Worm (Caenorhabditis elegans): ENCODE data around the gene mig-38.

The mig-38 gene

ce11 chrIV:11566146-11566545 is 27.9 kb upstream of the mig-38 start, which contains the start of gene sec-24.1 (continued):
- TF ChIP-seq aly-2 (tag; optimal IDR thresholded peaks at IDR 0.05): no peak
- peak; percentile 57 to 68 for TF ChIP-seq mdl-1 (tag; optimal IDR thresholded peaks at IDR 0.05)
- no peak for TF ChIP-seq nhr-10 (tag; optimal IDR thresholded peaks at IDR 0.05)
- TF ChIP-seq blmp-1 (tag; optimal IDR thresholded peaks at IDR 0.05; ENCODE audit: insufficient read depth): peak; percentile 65
- TF ChIP-seq ceh-16 (tag; optimal IDR thresholded peaks at IDR 0.05): peak; percentile 85
- no peak for TF ChIP-seq zag-1 (tag; optimal IDR thresholded peaks at IDR 0.05)
- TF ChIP-seq lin-39 (tag; optimal IDR thresholded peaks at IDR 0.05): no peak
- no peak for TF ChIP-seq elt-3 (tag; optimal IDR thresholded peaks at IDR 0.05)
- TF ChIP-seq nhr-237 (tag; optimal IDR thresholded peaks at IDR 0.05): peak; percentile 63
- TF ChIP-seq ztf-4 (tag; optimal IDR thresholded peaks at IDR 0.05): peak; percentile 84
- peak; percentile 68 for TF ChIP-seq ceh-82 (tag; optimal IDR thresholded peaks at IDR 0.05)
- TF ChIP-seq nhr-23 (tag; optimal IDR thresholded peaks at IDR 0.05): no peak
- no peak for TF ChIP-seq nhr-77 (tag; optimal IDR thresholded peaks at IDR 0.05)
- peak; percentile 95 for TF ChIP-seq crh-2 (tag; optimal IDR thresholded peaks at IDR 0.05)

ce11 chrIV:11568249-11568940 is 25.6 kb upstream of the mig-38 start:
- TF ChIP-seq fos-1 (tag; optimal IDR thresholded peaks at IDR 0.05) (no peak), dmd-4 (tag; optimal IDR thresholded peaks at IDR 0.05) (no peak), F13H6.1 (tag; optimal IDR thresholded peaks at IDR 0.05) (no peak), lin-11 (tag; optimal IDR thresholded peaks at IDR 0.05) (no peak)

ce11 chrIV:11569795-11570194 is 24.2 kb upstream of the mig-38 start:
- TF ChIP-seq dmd-4 (tag; optimal IDR thresholded peaks at IDR 0.05) (no peak), gmeb-1 (tag; optimal IDR thresholded peaks at IDR 0.05) (no peak), ama-1 (optimal IDR thresholded peaks at IDR 0.05) (no peak), elt-3 (tag; optimal IDR thresholded peaks at IDR 0.05) (no peak), snpc-4 (tag; optimal IDR thresholded peaks at IDR 0.05) (no peak), sma-9 (GFP tag; optimal IDR thresholded peaks at IDR 0.05) (no peak), sma-9 (tag; optimal IDR thresholded peaks at IDR 0.05) (no peak), elt-1 (tag; optimal IDR thresholded peaks at IDR 0.05) (no peak), R02D3.7 (tag; optimal IDR thresholded peaks at IDR 0.05) (no peak), alr-1 (tag; optimal IDR thresholded peaks at IDR 0.05) (no peak)

- TF ChIP-seq F13H6.1 (tag; optimal IDR thresholded peaks at IDR 0.05): no peak
- no peak for TF ChIP-seq nhr-10 (tag; optimal IDR thresholded peaks at IDR 0.05)
- TF ChIP-seq nhr-237 (tag; optimal IDR thresholded peaks at IDR 0.05): no peak
- no peak for TF ChIP-seq unc-55 (GFP tag; optimal IDR thresholded peaks at IDR 0.05)
- TF ChIP-seq ama-1 (optimal IDR thresholded peaks at IDR 0.05): no peak
- TF ChIP-seq alr-1 (tag; optimal IDR thresholded peaks at IDR 0.05): no peak
- no peak for TF ChIP-seq nhr-77 (tag; optimal IDR thresholded peaks at IDR 0.05)
- no peak for TF ChIP-seq aly-2 (tag; optimal IDR thresholded peaks at IDR 0.05)
- no peak for TF ChIP-seq mbf-1 (tag; optimal IDR thresholded peaks at IDR 0.05)
Measured at ce11 chrIV:11570200-11570599, 23.8 kb upstream of the mig-38 start, which contains the start of gene srgp-1. Gene srgp-1 (plus strand): TSS chrIV:11570500.

- TF ChIP-seq sma-3 (GFP tag; optimal IDR thresholded peaks at IDR 0.05): peak; percentile 27
- TF ChIP-seq F13H6.1 (tag; optimal IDR thresholded peaks at IDR 0.05): peak; percentile 12
- TF ChIP-seq zag-1 (tag; optimal IDR thresholded peaks at IDR 0.05): no peak
- TF ChIP-seq ceh-82 (tag; optimal IDR thresholded peaks at IDR 0.05): no peak
- TF ChIP-seq nhr-129 (tag; optimal IDR thresholded peaks at IDR 0.05): peak; percentile 63
- peak; percentile 47 for TF ChIP-seq fos-1 (tag; optimal IDR thresholded peaks at IDR 0.05)
- TF ChIP-seq dmd-4 (tag; optimal IDR thresholded peaks at IDR 0.05): no peak
- TF ChIP-seq Y55F3AM.14 (GFP tag; optimal IDR thresholded peaks at IDR 0.05): peak; percentile 24
- TF ChIP-seq nhr-25 (tag; optimal IDR thresholded peaks at IDR 0.05): peak; percentile 45
- TF ChIP-seq ceh-16 (tag; optimal IDR thresholded peaks at IDR 0.05): peak; percentile 29
- TF ChIP-seq sem-4 (tag; optimal IDR thresholded peaks at IDR 0.05): peak; percentile 10
- no peak for TF ChIP-seq sma-9 (GFP tag; optimal IDR thresholded peaks at IDR 0.05)
- TF ChIP-seq sma-9 (tag; optimal IDR thresholded peaks at IDR 0.05): no peak
Measured at ce11 chrIV:11571374-11571839, 22.6 kb upstream of the mig-38 start.
